Worm (Caenorhabditis elegans) whole organism, L1 larva: ENCODE results near the gene C34F6.11.

Source experiments
- C16A3.4 ChIP-seq: fragments of 150-350 bp; optimal IDR thresholded peaks from 2 replicates; lab custom pipeline; 2014; ENCODE audit warnings: missing biosample characterization, missing genetic modification characterization
- aly-2 ChIP-seq: fragments of 150-350 bp; optimal IDR thresholded peaks from 2 replicates; lab custom pipeline; 2014; ENCODE audit warnings: missing biosample characterization, missing genetic modification characterization
- ceh-63 ChIP-seq: fragments of 200-800 bp; sonication (Bioruptor generic); optimal IDR thresholded peaks from 2 replicates; lab custom pipeline; 2018; ENCODE audit warnings: mild to moderate bottlenecking, missing genetic modification characterization, missing compliant biosample characterization
- ceh-82 ChIP-seq, 3 experiments: fragments of 150-350 bp in 1 of 3; sonication (generic microtip) in 2 of 3; optimal IDR thresholded peaks; 2 replicates each; lab custom pipeline; 2014 to 2017; ENCODE audit warnings: missing biosample characterization in 3 of 3, missing genetic modification characterization in 3 of 3
- ceh-88 ChIP-seq: fragments of 200-800 bp; sonication (Bioruptor generic); IDR thresholded peaks from 2 replicates; pipeline ENCODE4 v1.3.6; 2022; ENCODE audit warnings: missing genetic modification characterization, missing compliant biosample characterization
- ceh-90 ChIP-seq: sonication (generic microtip); optimal IDR thresholded peaks from 2 replicates; lab custom pipeline; 2016; ENCODE audit warnings: missing genetic modification characterization, missing compliant biosample characterization
- ces-1 ChIP-seq: fragments of 150-350 bp; optimal IDR thresholded peaks from 2 replicates; lab custom pipeline; 2014; ENCODE audit warnings: missing biosample characterization, missing genetic modification reagents, missing genetic modification characterization
- dpl-1 ChIP-seq, 3 experiments: fragments of 150-350 bp in 2 of 3; sonication (generic microtip) in 1 of 3; optimal IDR thresholded peaks; 2 replicates each; lab custom pipeline; 2014 to 2017; ENCODE audit warnings: missing biosample characterization in 3 of 3, missing genetic modification characterization in 3 of 3, missing genetic modification reagents in 3 of 3
- dsc-1 ChIP-seq: sonication (generic microtip); optimal IDR thresholded peaks from 2 replicates; lab custom pipeline; 2016; ENCODE audit warnings: mild to moderate bottlenecking, missing genetic modification characterization, missing compliant biosample characterization
- efl-1 ChIP-seq, 4 experiments: fragments of 150-350 bp; optimal IDR thresholded peaks in 3 of 4; peaks in 1 of 4; 1 replicate in 1 of 4; 2 replicates in 3 of 4; lab custom pipeline; 2014; ENCODE audit warnings: missing biosample characterization in 2 of 4, missing genetic modification characterization in 2 of 4, missing genetic modification reagents in 2 of 4
- efl-3 ChIP-seq: fragments of 200-800 bp; sonication (Bioruptor generic); optimal IDR thresholded peaks from 2 replicates; lab custom pipeline; 2018; ENCODE audit warnings: mild to moderate bottlenecking, missing genetic modification characterization, missing compliant biosample characterization
- elt-3 ChIP-seq, 6 experiments: fragments of 150-350 bp in 1 of 6; sonication (generic microtip); optimal IDR thresholded peaks; 2 replicates each; lab custom pipeline; 2017 to 2018; ENCODE audit warnings: missing biosample characterization in 6 of 6, missing genetic modification characterization in 6 of 6, inconsistent platforms in 1 of 6
- ets-5 ChIP-seq: fragments of 200-800 bp; sonication (Bioruptor generic); IDR thresholded peaks from 2 replicates; pipeline ENCODE4 v1.3.6; 2022; ENCODE audit warnings: missing genetic modification characterization, missing compliant biosample characterization
- fkh-4 ChIP-seq: sonication (generic microtip); optimal IDR thresholded peaks from 2 replicates; lab custom pipeline; 2016; ENCODE audit warnings: missing compliant biosample characterization, missing genetic modification characterization, borderline replicate concordance
- fkh-8 ChIP-seq: sonication (generic microtip); optimal IDR thresholded peaks from 2 replicates; lab custom pipeline; 2016; ENCODE audit warnings: mild to moderate bottlenecking, missing genetic modification characterization, missing compliant biosample characterization
- fos-1 ChIP-seq: fragments of 150-350 bp; optimal IDR thresholded peaks from 2 replicates; lab custom pipeline; 2014; ENCODE audit warnings: missing biosample characterization, missing genetic modification characterization
- hlh-4 ChIP-seq: sonication (generic microtip); optimal IDR thresholded peaks from 2 replicates; lab custom pipeline; 2016; ENCODE audit warnings: mild to moderate bottlenecking, missing genetic modification characterization, missing compliant biosample characterization
- hpl-2 ChIP-seq: fragments of 150-350 bp; optimal IDR thresholded peaks from 2 replicates; lab custom pipeline; 2014; ENCODE audit warnings: missing biosample characterization, missing genetic modification reagents, missing genetic modification characterization
- lin-13 ChIP-seq: fragments of 150-350 bp; optimal IDR thresholded peaks from 2 replicates; lab custom pipeline; 2014; ENCODE audit warnings: missing biosample characterization, missing genetic modification reagents, missing genetic modification characterization
- lin-14 ChIP-seq: fragments of 200-800 bp; sonication (Bioruptor generic); optimal IDR thresholded peaks from 2 replicates; lab custom pipeline; 2018; ENCODE audit warnings: mild to moderate bottlenecking, missing genetic modification characterization, moderate library complexity, missing compliant biosample characterization
- lir-3 ChIP-seq: sonication (generic microtip); optimal IDR thresholded peaks from 2 replicates; lab custom pipeline; 2016; ENCODE audit warnings: mild to moderate bottlenecking, missing genetic modification characterization, moderate library complexity, missing compliant biosample characterization; ENCODE audit not compliant: poor library complexity
- lsy-2 ChIP-seq, 2 experiments: fragments of 150-350 bp; optimal IDR thresholded peaks; 2 replicates each; lab custom pipeline; 2014; ENCODE audit warnings: missing biosample characterization in 2 of 2, missing genetic modification characterization in 2 of 2
- mdl-1 ChIP-seq, 2 experiments: fragments of 150-350 bp; optimal IDR thresholded peaks; 2 replicates each; lab custom pipeline; 2014 to 2017; ENCODE audit warnings: missing biosample characterization in 2 of 2, missing genetic modification characterization in 2 of 2, inconsistent platforms in 1 of 2
- nhr-11 ChIP-seq: fragments of 150-350 bp; optimal IDR thresholded peaks from 2 replicates; lab custom pipeline; 2014; ENCODE audit warnings: missing biosample characterization, missing genetic modification characterization
- nhr-19 ChIP-seq: fragments of 200-800 bp; sonication (Bioruptor generic); conservative IDR thresholded peaks from 2 replicates; pipeline ENCODE4 v1.3.6; 2022; ENCODE audit warnings: missing genetic modification characterization, missing compliant biosample characterization
- nhr-28 ChIP-seq: fragments of 150-350 bp; optimal IDR thresholded peaks from 2 replicates; lab custom pipeline; 2014; ENCODE audit warnings: missing biosample characterization, missing genetic modification characterization
- nhr-85 ChIP-seq: sonication (generic microtip); peaks from one replicate; lab custom pipeline; 2016; ENCODE audit warnings: missing genetic modification characterization, inconsistent platforms, missing compliant biosample characterization
- nhr-90 ChIP-seq: sonication (generic microtip); optimal IDR thresholded peaks from 2 replicates; lab custom pipeline; 2016; ENCODE audit warnings: mild to moderate bottlenecking, missing genetic modification characterization, missing compliant biosample characterization; ENCODE audit not compliant: poor library complexity
- pqm-1 ChIP-seq: sonication (generic microtip); optimal IDR thresholded peaks from 3 replicates; lab custom pipeline; 2017; ENCODE audit warnings: missing biosample characterization, missing genetic modification characterization
- rnt-1 ChIP-seq: sonication (generic microtip); optimal IDR thresholded peaks from 2 replicates; lab custom pipeline; 2016; ENCODE audit warnings: mild to moderate bottlenecking, missing genetic modification characterization, moderate library complexity, missing compliant biosample characterization
- skn-1 ChIP-seq: fragments of 150-350 bp; optimal IDR thresholded peaks from 2 replicates; lab custom pipeline; 2014; ENCODE audit warnings: missing biosample characterization, missing genetic modification characterization
- tbx-2 ChIP-seq: sonication (generic microtip); optimal IDR thresholded peaks from 2 replicates; lab custom pipeline; 2016; ENCODE audit warnings: missing genetic modification characterization, missing compliant biosample characterization
- unc-30 ChIP-seq: sonication (generic microtip); optimal IDR thresholded peaks from 2 replicates; lab custom pipeline; 2017; ENCODE audit warnings: missing biosample characterization, missing genetic modification characterization
- unc-86 ChIP-seq: sonication (generic microtip); optimal IDR thresholded peaks from 2 replicates; lab custom pipeline; 2016; ENCODE audit warnings: missing genetic modification characterization, missing compliant biosample characterization
- ztf-4 ChIP-seq: fragments of 150-350 bp; optimal IDR thresholded peaks from 2 replicates; lab custom pipeline; 2014; ENCODE audit warnings: missing biosample characterization, missing genetic modification characterization

Gene C34F6.11

DNA sequence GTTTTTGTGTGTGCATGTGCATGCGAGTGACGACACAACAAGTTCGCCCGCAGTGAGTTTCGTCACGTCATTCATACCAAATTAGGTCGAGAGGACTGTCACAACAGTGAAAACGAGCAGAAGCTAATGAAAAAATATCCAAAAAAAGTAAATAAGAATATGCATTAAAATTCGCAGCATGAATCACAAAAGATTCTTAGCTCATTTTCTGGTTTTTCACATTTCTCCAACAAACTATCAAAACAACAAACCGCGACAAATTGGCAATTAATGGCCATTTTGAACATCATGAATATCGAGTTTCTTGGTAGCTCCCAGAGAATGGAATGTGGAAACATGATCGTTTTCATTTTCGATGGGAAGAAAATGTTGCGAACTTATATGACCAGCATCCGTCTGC lies 39.9 kb upstream of the C34F6.11 start:
- no peak for TF ChIP-seq ceh-82 (tag; optimal IDR thresholded peaks at IDR 0.05; lab: Kevin White, UChicago)
- no peak for TF ChIP-seq aly-2 (tag; lab: Kevin White, UChicago)
- TF ChIP-seq ces-1 (GFP tag; lab: Kevin White, UChicago): no peak
- no peak for TF ChIP-seq efl-3 (GFP tag; lab: Kevin White, UChicago)
- no peak for TF ChIP-seq unc-30 (tag; lab: Kevin White, UChicago)
- TF ChIP-seq mdl-1 (tag; optimal IDR thresholded peaks at IDR 0.05; lab: Kevin White, UChicago): no peak
- no peak for TF ChIP-seq lir-3
- TF ChIP-seq lin-14 (GFP tag; lab: Kevin White, UChicago): no peak
- no peak for TF ChIP-seq dpl-1 (GFP tag; optimal IDR thresholded peaks at IDR 0.05; lab: Kevin White, UChicago)
- no peak for TF ChIP-seq C16A3.4 (tag; lab: Kevin White, UChicago)
- no peak for TF ChIP-seq nhr-28

DNA sequence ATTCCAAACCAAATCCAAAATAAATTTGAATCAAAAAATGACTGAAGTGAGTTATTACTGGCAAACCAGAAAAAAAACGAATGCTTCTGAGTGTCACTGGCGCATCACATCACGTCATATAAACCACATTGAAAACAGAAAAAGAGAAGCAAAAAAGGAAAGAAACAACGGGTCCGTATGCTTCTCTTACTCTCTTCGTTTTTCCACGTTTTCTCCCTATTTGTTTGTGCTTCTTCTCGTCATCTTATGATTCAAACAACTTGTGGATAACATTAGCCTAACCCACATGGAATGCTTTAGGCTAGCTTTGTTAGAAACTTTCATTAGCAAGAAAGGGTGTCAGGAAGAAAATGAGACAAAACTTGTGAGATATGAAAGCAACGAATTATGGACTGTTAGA lies 37.7 kb upstream of the C34F6.11 start:
- TF ChIP-seq nhr-11 (tag; lab: Kevin White, UChicago): no peak
- TF ChIP-seq lin-13 (GFP tag; lab: Kevin White, UChicago): no peak
- TF ChIP-seq fkh-4 (tag; lab: Kevin White, UChicago): no peak
- TF ChIP-seq elt-3 (tag; optimal IDR thresholded peaks at IDR 0.05; lab: Kevin White, UChicago): no peak
- TF ChIP-seq rnt-1 (tag; lab: Kevin White, UChicago): no peak
- TF ChIP-seq nhr-19 (GFP tag; lab: Robert Waterston, UW): no peak
- no peak for TF ChIP-seq nhr-90 (tag; lab: Kevin White, UChicago)
- no peak for TF ChIP-seq hlh-4 (tag; lab: Kevin White, UChicago)
- no peak for TF ChIP-seq fos-1 (tag; lab: Kevin White, UChicago)
- no peak for TF ChIP-seq unc-30 (tag; lab: Kevin White, UChicago)
- TF ChIP-seq ceh-63: peak; percentile 20
- no peak for TF ChIP-seq mdl-1 (tag; optimal IDR thresholded peaks at IDR 0.05; lab: Kevin White, UChicago)
- no peak for TF ChIP-seq dsc-1 (tag; lab: Kevin White, UChicago)
- peak; percentile 72 for TF ChIP-seq lin-14 (GFP tag; lab: Kevin White, UChicago)
- no peak for TF ChIP-seq pqm-1
- TF ChIP-seq fkh-8 (tag; lab: Kevin White, UChicago): no peak
- no peak for TF ChIP-seq skn-1 (tag; lab: Kevin White, UChicago)
- no peak for TF ChIP-seq ets-5 (GFP tag; lab: Robert Waterston, UW)
- no peak for TF ChIP-seq C16A3.4 (tag; lab: Kevin White, UChicago)
- peak; percentile 12 for TF ChIP-seq unc-86 (tag; lab: Kevin White, UChicago)
- TF ChIP-seq aly-2 (tag; lab: Kevin White, UChicago): no peak
- TF ChIP-seq hpl-2 (GFP tag; lab: Kevin White, UChicago): no peak
- no peak for TF ChIP-seq ceh-88 (GFP tag; lab: Robert Waterston, UW)
- TF ChIP-seq efl-1 (optimal IDR thresholded peaks at IDR 0.05; lab: Kevin White, UChicago): no peak
- peak in 1 of 2 experiments; percentile 10 for TF ChIP-seq efl-1 (GFP tag; optimal IDR thresholded peaks at IDR 0.05 in 1 of 2; lab: Kevin White, UChicago)
- TF ChIP-seq lsy-2 (tag; optimal IDR thresholded peaks at IDR 0.05; lab: Kevin White, UChicago): peak in 1 of 2 experiments; percentile 26
- TF ChIP-seq ceh-90: no peak
- no peak for TF ChIP-seq lir-3
- no peak for TF ChIP-seq tbx-2 (tag; lab: Kevin White, UChicago)
- no peak for TF ChIP-seq nhr-85 (tag; lab: Kevin White, UChicago)

DNA sequence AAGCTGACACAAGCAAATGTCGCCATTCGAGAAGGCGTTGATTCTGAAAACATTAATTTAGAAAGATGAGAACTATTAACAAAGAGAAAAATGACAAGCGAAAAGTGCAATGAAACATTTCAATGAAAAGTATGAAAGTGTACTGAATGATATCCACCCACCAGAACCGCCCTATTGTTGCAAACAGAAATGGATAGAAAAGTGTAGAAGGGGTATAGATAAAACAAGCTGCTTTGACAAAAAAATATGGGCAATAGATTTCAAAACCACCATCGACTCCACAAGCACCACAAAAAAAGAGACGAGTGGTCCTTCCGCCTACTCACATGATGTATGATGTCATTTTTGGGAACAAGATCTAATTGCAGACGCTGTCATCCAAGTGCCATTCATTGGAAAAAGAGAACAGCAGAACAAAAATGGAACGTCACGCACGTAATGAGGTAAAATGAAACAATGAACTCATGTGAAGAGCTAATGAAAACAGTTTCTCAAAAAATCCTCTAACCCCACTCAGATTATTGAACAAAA lies 36.9 kb upstream of the C34F6.11 start, which contains the start of gene C34F6.10:
Gene C34F6.10 (minus strand): TSS at position 51 of the 531 bp plus-strand sequence.
- TF ChIP-seq lin-14 (GFP tag; lab: Kevin White, UChicago) (peak; percentile 60), ztf-4 (tag; lab: Kevin White, UChicago) (no peak), efl-1 (optimal IDR thresholded peaks at IDR 0.05; lab: Kevin White, UChicago) (no peak), efl-1 (GFP tag; optimal IDR thresholded peaks at IDR 0.05 in 1 of 2; lab: Kevin White, UChicago) (peak in 1 of 2 experiments; percentile 67), hpl-2 (GFP tag; lab: Kevin White, UChicago) (no peak)
